Fruit fly (Drosophila melanogaster): ENCODE data around the gene GluRIIC.

GluRIIC gene

dm6 chr2L:865851-866250 lies 48.0 kb upstream of the GluRIIC start (continued):
- TF ChIP-seq schlank (tag; optimal IDR thresholded peaks at IDR 0.05) = peak; percentile 92
- TF ChIP-seq CG34422 (GFP tag; IDR thresholded peaks at IDR 0.05) = peak; percentile 97
- peak; percentile 85 for TF ChIP-seq TFAM (GFP tag; optimal IDR thresholded peaks at IDR 0.05)
- TF ChIP-seq CG18011 (GFP tag; optimal IDR thresholded peaks at IDR 0.05) = peak; percentile 71
- TF ChIP-seq ara (GFP tag; IDR thresholded peaks at IDR 0.05) = peak; percentile 97
- TF ChIP-seq Awh (GFP tag; IDR thresholded peaks at IDR 0.05) = peak; percentile 94
- peak; percentile 93 for TF ChIP-seq CG8765 (GFP tag; IDR thresholded peaks at IDR 0.05)
- peak; percentile 95 for TF ChIP-seq repo (GFP tag; optimal IDR thresholded peaks at IDR 0.05)
- TF ChIP-seq insv (GFP tag; optimal IDR thresholded peaks at IDR 0.05) = peak; percentile 32 to 60
- peak; percentile 96 for TF ChIP-seq Fer1 (GFP tag; optimal IDR thresholded peaks at IDR 0.05)
- no peak for TF ChIP-seq sna (GFP tag; IDR thresholded peaks at IDR 0.05; ENCODE audit: partially characterized antibody)
- peak; percentile 96 for TF ChIP-seq stc (GFP tag; IDR thresholded peaks at IDR 0.05)
- TF ChIP-seq CG3726 (GFP tag; IDR thresholded peaks at IDR 0.05) = peak; percentile 92
- TF ChIP-seq Ets97D (GFP tag; optimal IDR thresholded peaks at IDR 0.05) = peak; percentile 88
- TF ChIP-seq nom (GFP tag; optimal IDR thresholded peaks at IDR 0.05) = peak; percentile 85
- TF ChIP-seq H15 (GFP tag; IDR thresholded peaks at IDR 0.05) = peak; percentile 96
- peak; percentile 74 for TF ChIP-seq kni (GFP tag; optimal IDR thresholded peaks at IDR 0.05)
- peak; percentile 84 for TF ChIP-seq Nf-YB (GFP tag; optimal IDR thresholded peaks at IDR 0.05)
- TF ChIP-seq CG12391 (tag; optimal IDR thresholded peaks at IDR 0.05) = peak; percentile 97
- TF ChIP-seq hb (GFP tag; IDR thresholded peaks at IDR 0.05; ENCODE audit: partially characterized antibody) = no peak
- TF ChIP-seq CG8924 (tag; optimal IDR thresholded peaks at IDR 0.05) = peak; percentile 97
- peak; percentile 49 for TF ChIP-seq pros (GFP tag; optimal IDR thresholded peaks at IDR 0.05)
- TF ChIP-seq CkIIα-i1 (GFP tag; IDR thresholded peaks at IDR 0.05) = peak; percentile 65
- peak; percentile 94 for TF ChIP-seq Atf-2 (GFP tag; optimal IDR thresholded peaks at IDR 0.05)
- no peak for TF ChIP-seq zen2 (GFP tag; IDR thresholded peaks at IDR 0.05; ENCODE audit: partially characterized antibody)
- TF ChIP-seq CG7839 (tag; optimal IDR thresholded peaks at IDR 0.05) = peak; percentile 97
- TF ChIP-seq ci (GFP tag; IDR thresholded peaks at IDR 0.05) = peak; percentile 98
- peak; percentile 16 for TF ChIP-seq pzg (GFP tag; optimal IDR thresholded peaks at IDR 0.05)
- TF ChIP-seq CrebB (tag; optimal IDR thresholded peaks at IDR 0.05) = peak; percentile 94
- TF ChIP-seq CG1024 (GFP tag; IDR thresholded peaks at IDR 0.05) = peak; percentile 90
- peak; percentile 97 for TF ChIP-seq ATbp (GFP tag; optimal IDR thresholded peaks at IDR 0.05)
- peak; percentile 34; the same call in 1 of the 2 replicates for TF ChIP-seq Dref (GFP tag; IDR thresholded peaks at IDR 0.05)
- peak; percentile 95 for TF ChIP-seq vfl (GFP tag; optimal IDR thresholded peaks at IDR 0.05)
- peak; percentile 97 for TF ChIP-seq CG17328 (GFP tag; IDR thresholded peaks at IDR 0.05)
- TF ChIP-seq CG3995 (GFP tag; optimal IDR thresholded peaks at IDR 0.05) = peak; percentile 70
- TF ChIP-seq D19B (GFP tag; optimal IDR thresholded peaks at IDR 0.05) = peak; percentile 78
- peak; percentile 78 for TF ChIP-seq CG4360 (GFP tag; IDR thresholded peaks at IDR 0.05)
- TF ChIP-seq abd-A (tag; optimal IDR thresholded peaks at IDR 0.05) = peak; percentile 48
- no peak for TF ChIP-seq CG42726 (GFP tag; IDR thresholded peaks at IDR 0.05; ENCODE audit: partially characterized antibody)
- peak; percentile 98 for TF ChIP-seq Rfx (GFP tag; IDR thresholded peaks at IDR 0.05)
- peak; percentile 97 for TF ChIP-seq ranshi (GFP tag; IDR thresholded peaks at IDR 0.05)
- TF ChIP-seq otp (GFP tag; IDR thresholded peaks at IDR 0.05) = peak; percentile 98
- TF ChIP-seq D (optimal IDR thresholded peaks at IDR 0.05) = no peak
- peak; percentile 90 for TF ChIP-seq D (GFP tag; optimal IDR thresholded peaks at IDR 0.05)
- TF ChIP-seq Neu2 (GFP tag; optimal IDR thresholded peaks at IDR 0.05; ENCODE audit: borderline replicate concordance) = peak; percentile 63
- peak; percentile 82 for TF ChIP-seq da (GFP tag; optimal IDR thresholded peaks at IDR 0.05)
- no peak for TF ChIP-seq lov (optimal IDR thresholded peaks at IDR 0.05)
- TF ChIP-seq lov (GFP tag; IDR thresholded peaks at IDR 0.05) = peak; percentile 97
- peak; percentile 97 for TF ChIP-seq CG17829 (tag; optimal IDR thresholded peaks at IDR 0.05)
- peak; percentile 85 for TF ChIP-seq Lhr (GFP tag; optimal IDR thresholded peaks at IDR 0.05)
- peak; percentile 97 for TF ChIP-seq CG9727 (GFP tag; optimal IDR thresholded peaks at IDR 0.05)
- TF ChIP-seq Sin3A (optimal IDR thresholded peaks at IDR 0.05) = no peak
